Fruit fly (Drosophila melanogaster): ENCODE measurements around the gene Acbp4.

Acbp4 gene

DNA sequence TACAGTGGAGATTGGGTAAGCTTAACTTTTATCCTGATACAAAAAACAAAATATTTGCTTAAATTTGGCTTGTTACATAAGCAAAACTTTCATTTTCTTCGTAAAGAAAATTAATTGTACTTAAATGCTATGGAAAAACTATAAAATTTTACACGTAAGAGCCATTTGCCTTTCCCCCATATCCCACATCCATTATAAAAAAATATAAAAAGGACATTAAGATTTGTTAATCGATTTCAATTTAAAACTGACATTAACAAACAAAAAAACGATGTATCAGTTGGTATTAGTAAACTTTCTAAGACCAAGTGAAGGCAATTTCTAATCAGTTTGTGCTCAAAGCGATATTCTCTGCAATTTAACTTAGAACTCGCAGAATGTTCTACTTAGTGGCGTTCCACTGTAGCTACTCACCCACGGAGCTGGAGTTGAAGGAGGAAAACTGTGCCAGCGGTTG lies 27.5 kb upstream of the Acbp4 start (continued):
- no peak for TF ChIP-seq CG10147 (GFP tag; optimal IDR thresholded peaks at IDR 0.05)
- no peak for TF ChIP-seq HLHmδ (GFP tag; optimal IDR thresholded peaks at IDR 0.05)
- no peak for TF ChIP-seq CG1024 (GFP tag; IDR thresholded peaks at IDR 0.05)
- TF ChIP-seq unc-4 (GFP tag; IDR thresholded peaks at IDR 0.05; ENCODE audit: partially characterized antibody): no peak
- TF ChIP-seq BtbVII (GFP tag; optimal IDR thresholded peaks at IDR 0.05): no peak
- TF ChIP-seq CG7786 (GFP tag; optimal IDR thresholded peaks at IDR 0.05): peak; percentile 6
- no peak for TF ChIP-seq CG5953 (GFP tag; IDR thresholded peaks at IDR 0.05)
- TF ChIP-seq jumu (GFP tag; optimal IDR thresholded peaks at IDR 0.05): no peak
- no peak for TF ChIP-seq Rfx (GFP tag; IDR thresholded peaks at IDR 0.05)
- TF ChIP-seq Doc3 (GFP tag; IDR thresholded peaks at IDR 0.05; ENCODE audit: partially characterized antibody): no peak
- TF ChIP-seq tgo (GFP tag; IDR thresholded peaks at IDR 0.05): no peak
- TF ChIP-seq CG10654 (GFP tag; optimal IDR thresholded peaks at IDR 0.05): no peak
- no peak for TF ChIP-seq Dp (GFP tag; optimal IDR thresholded peaks at IDR 0.05)
- no peak for TF ChIP-seq cato (GFP tag; optimal IDR thresholded peaks at IDR 0.05; ENCODE audit: borderline replicate concordance)
- no peak for TF ChIP-seq Sin3A (optimal IDR thresholded peaks at IDR 0.05)
- TF ChIP-seq cg (GFP tag; optimal IDR thresholded peaks at IDR 0.05): no peak
- no peak for TF ChIP-seq CG2199 (GFP tag; IDR thresholded peaks at IDR 0.05)
- TF ChIP-seq ap (GFP tag; IDR thresholded peaks at IDR 0.05): no peak
- no peak for TF ChIP-seq pan (optimal IDR thresholded peaks at IDR 0.05)
- TF ChIP-seq pan (GFP tag; optimal IDR thresholded peaks at IDR 0.05 in 1 of 2, IDR thresholded peaks at IDR 0.05 in 1 of 2): no peak
- TF ChIP-seq C15 (GFP tag; IDR thresholded peaks at IDR 0.05): no peak
- no peak for TF ChIP-seq CG3995 (GFP tag; optimal IDR thresholded peaks at IDR 0.05)
- no peak for TF ChIP-seq CG16779 (GFP tag; IDR thresholded peaks at IDR 0.05)
- TF ChIP-seq CG17359 (tag; optimal IDR thresholded peaks at IDR 0.05): no peak
- no peak for TF ChIP-seq MESR4 (GFP tag; optimal IDR thresholded peaks at IDR 0.05)
- TF ChIP-seq dmrt99B (tag; optimal IDR thresholded peaks at IDR 0.05): peak; percentile 44
- TF ChIP-seq cwo (GFP tag; optimal IDR thresholded peaks at IDR 0.05): peak; percentile 12
- TF ChIP-seq z (GFP tag; IDR thresholded peaks at IDR 0.05): no peak
- no peak for TF ChIP-seq CG34224 (GFP tag; IDR thresholded peaks at IDR 0.05; ENCODE audit: partially characterized antibody)
- TF ChIP-seq btn (GFP tag; optimal IDR thresholded peaks at IDR 0.05): no peak
- no peak for TF ChIP-seq Eip74EF (GFP tag; optimal IDR thresholded peaks at IDR 0.05)
- no peak for TF ChIP-seq B-H1 (GFP tag; IDR thresholded peaks at IDR 0.05)
- TF ChIP-seq Opbp (GFP tag; IDR thresholded peaks at IDR 0.05; ENCODE audit: partially characterized antibody): no peak
- peak; percentile 41 for TF ChIP-seq nmo (GFP tag; optimal IDR thresholded peaks at IDR 0.05)
- peak in 1 of 3 experiments; percentile 57 for TF ChIP-seq lola (GFP tag; optimal IDR thresholded peaks at IDR 0.05)
- TF ChIP-seq da (GFP tag; optimal IDR thresholded peaks at IDR 0.05): no peak
- TF ChIP-seq CG6765 (GFP tag; optimal IDR thresholded peaks at IDR 0.05): no peak
- TF ChIP-seq CG4328 (GFP tag; optimal IDR thresholded peaks at IDR 0.05): no peak
- peak; percentile 53 for TF ChIP-seq CG2712 (tag; optimal IDR thresholded peaks at IDR 0.05)
- TF ChIP-seq CG2120 (GFP tag; optimal IDR thresholded peaks at IDR 0.05): peak; percentile 38
- no peak for TF ChIP-seq Atf6 (GFP tag; IDR thresholded peaks at IDR 0.05)
- no peak for TF ChIP-seq CG12219 (GFP tag; optimal IDR thresholded peaks at IDR 0.05)
- no peak for TF ChIP-seq hbn (GFP tag; IDR thresholded peaks at IDR 0.05; ENCODE audit: partially characterized antibody)
- no peak for TF ChIP-seq gcm (GFP tag; optimal IDR thresholded peaks at IDR 0.05)
- TF ChIP-seq Atf-2 (GFP tag; optimal IDR thresholded peaks at IDR 0.05): no peak
- peak; percentile 15 for TF ChIP-seq CG1233 (GFP tag; optimal IDR thresholded peaks at IDR 0.05)
- no peak for TF ChIP-seq CG10366 (GFP tag; IDR thresholded peaks at IDR 0.05)
- no peak for TF ChIP-seq D (optimal IDR thresholded peaks at IDR 0.05)
- no peak for TF ChIP-seq D (GFP tag; optimal IDR thresholded peaks at IDR 0.05)
- no peak for TF ChIP-seq Dip2 (GFP tag; IDR thresholded peaks at IDR 0.05)
- no peak for TF ChIP-seq inv (GFP tag; IDR thresholded peaks at IDR 0.05; ENCODE audit: partially characterized antibody)

Measured in whole organism, embryonic.